Fruit fly (Drosophila melanogaster): ENCODE data around the gene lds.

The lds gene

dm6 chr3R:7968958-7969701 is 48.9 kb downstream of the lds start:
- TF ChIP-seq CG8478 (optimal IDR thresholded peaks at IDR 0.05) (no peak), CTCF (optimal IDR thresholded peaks at IDR 0.05) (no peak)

dm6 chr3R:7969702-7970175 is 49.5 kb downstream of the lds start:
- TF ChIP-seq CTCF (optimal IDR thresholded peaks at IDR 0.05) (no peak), CG8478 (optimal IDR thresholded peaks at IDR 0.05) (no peak)

- no peak for TF ChIP-seq CG8478 (optimal IDR thresholded peaks at IDR 0.05)
- TF ChIP-seq CTCF (optimal IDR thresholded peaks at IDR 0.05) = no peak
Measured at dm6 chr3R:7970640-7971039, 50.4 kb downstream of the lds start.

- TF ChIP-seq CTCF (optimal IDR thresholded peaks at IDR 0.05) (no peak), CG8478 (optimal IDR thresholded peaks at IDR 0.05) (no peak)
Measured at dm6 chr3R:7972179-7972578, 51.9 kb downstream of the lds start.

dm6 chr3R:7973049-7973448 is 52.8 kb downstream of the lds start:
- TF ChIP-seq CG8478 (optimal IDR thresholded peaks at IDR 0.05) (no peak), CTCF (optimal IDR thresholded peaks at IDR 0.05) (no peak)
